Worm (Caenorhabditis elegans) whole organism, young adult: ENCODE results near the gene M60.4.

ENCODE experiments used
- B0035.1 ChIP-seq: sonication (generic microtip); optimal IDR thresholded peaks from 2 replicates; lab custom pipeline; 2016; ENCODE audit warnings: missing genetic modification characterization, mild to moderate bottlenecking, missing compliant biosample characterization, missing genotype, missing genetic modification reagents
- B0336.3 ChIP-seq: fragments of 200-800 bp; sonication (Bioruptor generic); IDR thresholded peaks from 2 replicates; pipeline ENCODE4 v1.3.6; 2022; ENCODE audit warnings: missing genetic modification characterization, missing compliant biosample characterization
- C06A6.2 ChIP-seq: fragments of 200-800 bp; sonication (Bioruptor generic); conservative IDR thresholded peaks from 2 replicates; pipeline ENCODE4 v1.3.6; 2022; ENCODE audit warnings: missing genetic modification characterization, missing compliant biosample characterization
- D2030.7 ChIP-seq: fragments of 200-800 bp; sonication (Bioruptor generic); IDR thresholded peaks from 2 replicates; pipeline ENCODE4 v1.3.6; 2022; ENCODE audit warnings: missing genetic modification reagents, missing genetic modification characterization, missing compliant biosample characterization
- F22D6.2 ChIP-seq: sonication (generic microtip); optimal IDR thresholded peaks from 2 replicates; lab custom pipeline; 2016; ENCODE audit warnings: mild to moderate bottlenecking, missing genetic modification characterization, missing compliant biosample characterization
- K12H6.12 ChIP-seq: fragments of 200-800 bp; sonication (Bioruptor generic); optimal IDR thresholded peaks from 2 replicates; lab custom pipeline; 2018; ENCODE audit warnings: mild to moderate bottlenecking, missing genetic modification characterization, missing compliant biosample characterization
- Y67H2A.10 ChIP-seq: fragments of 200-800 bp; sonication (Bioruptor generic); conservative IDR thresholded peaks from 2 replicates; pipeline ENCODE4 v1.3.6; 2022; ENCODE audit warnings: missing genetic modification reagents, missing genetic modification characterization, missing compliant biosample characterization
- Y79H2A.3 ChIP-seq: fragments of 200-800 bp; sonication (Bioruptor generic); conservative IDR thresholded peaks from 2 replicates; pipeline ENCODE4 v1.3.6; 2022; ENCODE audit warnings: missing genetic modification reagents, missing genetic modification characterization, missing compliant biosample characterization
- atf-7 ChIP-seq: sonication (generic microtip); optimal IDR thresholded peaks from 2 replicates; lab custom pipeline; 2017; ENCODE audit warnings: mild to moderate bottlenecking, missing genetic modification characterization, missing compliant biosample characterization
- attf-5 ChIP-seq: fragments of 200-800 bp; sonication (Bioruptor generic); optimal IDR thresholded peaks from 2 replicates; lab custom pipeline; 2018; ENCODE audit warnings: mild to moderate bottlenecking, missing genetic modification characterization, missing compliant biosample characterization
- cebp-1 ChIP-seq, 2 experiments: fragments of 200-800 bp in 1 of 2; sonication (Bioruptor generic) in 1 of 2; sonication (generic microtip) in 1 of 2; IDR thresholded peaks in 1 of 2; optimal IDR thresholded peaks in 1 of 2; 2 replicates each; pipeline versions ENCODE4 v1.3.6 to Lab custom; 2017 to 2022; ENCODE audit warnings: missing compliant biosample characterization in 2 of 2, missing genetic modification characterization in 2 of 2, mild to moderate bottlenecking in 1 of 2, missing genetic modification reagents in 1 of 2, moderate library complexity in 1 of 2
- ceh-27 ChIP-seq: fragments of 200-800 bp; sonication (Bioruptor generic); optimal IDR thresholded peaks from 2 replicates; lab custom pipeline; 2018; ENCODE audit warnings: mild to moderate bottlenecking, missing genetic modification characterization, moderate library complexity, missing compliant biosample characterization
- chd-7 ChIP-seq: sonication (generic microtip); optimal IDR thresholded peaks from 2 replicates; lab custom pipeline; 2016; ENCODE audit warnings: mild to moderate bottlenecking, missing genetic modification characterization, moderate library complexity, missing compliant biosample characterization
- dox-1 ChIP-seq: fragments of 200-800 bp; sonication (Bioruptor generic); IDR thresholded peaks from 2 replicates; pipeline ENCODE4 v1.3.6; 2022; ENCODE audit warnings: missing genetic modification reagents, missing genetic modification characterization, missing compliant biosample characterization
- efl-1 ChIP-seq: fragments of 150-350 bp; optimal IDR thresholded peaks from 2 replicates; lab custom pipeline; 2014; ENCODE audit warnings: missing biosample characterization, missing genetic modification reagents, missing genetic modification characterization
- egl-44 ChIP-seq: fragments of 200-800 bp; sonication (Bioruptor generic); IDR thresholded peaks from 2 replicates; pipeline ENCODE4 v1.3.6; 2022; ENCODE audit warnings: missing genetic modification reagents, missing genetic modification characterization, missing compliant biosample characterization
- ekl-4 ChIP-seq: fragments of 200-800 bp; sonication (Bioruptor generic); IDR thresholded peaks from 2 replicates; pipeline ENCODE4 v1.3.6; 2022; ENCODE audit warnings: missing genetic modification reagents, missing genetic modification characterization, missing compliant biosample characterization
- fkh-3 ChIP-seq: sonication (generic microtip); optimal IDR thresholded peaks from 2 replicates; lab custom pipeline; 2016; ENCODE audit warnings: mild to moderate bottlenecking, missing genetic modification characterization, missing compliant biosample characterization
- gei-17 ChIP-seq: fragments of 200-800 bp; sonication (Bioruptor generic); optimal IDR thresholded peaks from 2 replicates; lab custom pipeline; 2018; ENCODE audit warnings: mild to moderate bottlenecking, missing genetic modification characterization, missing compliant biosample characterization
- hmg-1.2 ChIP-seq: fragments of 200-800 bp; sonication (Bioruptor generic); IDR thresholded peaks from 2 replicates; pipeline ENCODE4 v1.3.6; 2022; ENCODE audit warnings: missing genetic modification reagents, missing genetic modification characterization, missing compliant biosample characterization
- hrde-1 ChIP-seq: sonication (generic microtip); optimal IDR thresholded peaks from 2 replicates; lab custom pipeline; 2016; ENCODE audit warnings: missing genetic modification characterization, mild to moderate bottlenecking, missing compliant biosample characterization, moderate library complexity, missing genotype, missing genetic modification reagents, borderline replicate concordance
- lin-26 ChIP-seq: fragments of 200-800 bp; sonication (Bioruptor generic); IDR thresholded peaks from 2 replicates; pipeline ENCODE4 v1.3.6; 2022; ENCODE audit warnings: missing genetic modification reagents, missing genetic modification characterization, missing compliant biosample characterization
- lin-40 ChIP-seq: sonication (generic microtip); optimal IDR thresholded peaks from 2 replicates; lab custom pipeline; 2016; ENCODE audit warnings: missing genetic modification characterization, mild to moderate bottlenecking, missing compliant biosample characterization, missing genotype, missing genetic modification reagents
- lsl-1 ChIP-seq: fragments of 200-800 bp; sonication (Bioruptor generic); optimal IDR thresholded peaks from 2 replicates; lab custom pipeline; 2018; ENCODE audit warnings: mild to moderate bottlenecking, missing genetic modification characterization, moderate library complexity, missing compliant biosample characterization
- madf-8 ChIP-seq: fragments of 200-800 bp; sonication (Bioruptor generic); conservative IDR thresholded peaks from 2 replicates; pipeline ENCODE4 v1.3.6; 2022; ENCODE audit warnings: missing genetic modification reagents, missing genetic modification characterization, missing compliant biosample characterization
- mel-28 ChIP-seq: sonication (generic microtip); optimal IDR thresholded peaks from 2 replicates; lab custom pipeline; 2016; ENCODE audit warnings: borderline replicate concordance, mild to moderate bottlenecking, missing genetic modification characterization, missing compliant biosample characterization
- nfya-1 ChIP-seq: sonication (generic microtip); optimal IDR thresholded peaks from 2 replicates; lab custom pipeline; 2017; ENCODE audit warnings: antibody characterized with exemption, missing compliant biosample characterization, missing genetic modification characterization, borderline replicate concordance; ENCODE audit not compliant: insufficient read depth
- nfyb-1 ChIP-seq: fragments of 200-800 bp; sonication (Bioruptor generic); IDR thresholded peaks from 2 replicates; pipeline ENCODE4 v1.3.6; 2022; ENCODE audit warnings: missing genetic modification reagents, missing genetic modification characterization, missing compliant biosample characterization
- pbrm-1 ChIP-seq: fragments of 200-800 bp; sonication (Bioruptor generic); IDR thresholded peaks from 2 replicates; pipeline ENCODE4 v1.3.6; 2022; ENCODE audit warnings: missing genetic modification reagents, missing genetic modification characterization, missing compliant biosample characterization
- pha-4 ChIP-seq: fragments of 150-350 bp; sonication (generic microtip); optimal IDR thresholded peaks from 2 replicates; lab custom pipeline; 2014; ENCODE audit warnings: missing biosample characterization, missing genetic modification reagents, missing genetic modification characterization
- rcor-1 ChIP-seq: fragments of 200-800 bp; sonication (Bioruptor generic); IDR thresholded peaks from 2 replicates; pipeline ENCODE4 v1.3.6; 2022; ENCODE audit warnings: missing genetic modification reagents, missing genetic modification characterization, missing compliant biosample characterization
- sdz-38 ChIP-seq: sonication (generic microtip); optimal IDR thresholded peaks from 2 replicates; lab custom pipeline; 2016; ENCODE audit warnings: missing genotype, missing genetic modification characterization, missing compliant biosample characterization
- somi-1 ChIP-seq: fragments of 200-800 bp; sonication (Bioruptor generic); optimal IDR thresholded peaks from 2 replicates; lab custom pipeline; 2018; ENCODE audit warnings: mild to moderate bottlenecking, missing genetic modification characterization, missing compliant biosample characterization
- unc-62 ChIP-seq: fragments of 150-350 bp; optimal IDR thresholded peaks from 2 replicates; lab custom pipeline; 2014; ENCODE audit warnings: missing biosample characterization, missing genetic modification reagents, missing genetic modification characterization
- xnd-1 ChIP-seq: sonication (generic microtip); optimal IDR thresholded peaks from 2 replicates; lab custom pipeline; 2016; ENCODE audit warnings: missing genotype, missing genetic modification reagents, missing genetic modification characterization, missing compliant biosample characterization
- ztf-26 ChIP-seq: sonication (generic microtip); optimal IDR thresholded peaks from 2 replicates; lab custom pipeline; 2017; ENCODE audit warnings: missing genetic modification characterization, missing compliant biosample characterization

The M60.4 gene

DNA sequence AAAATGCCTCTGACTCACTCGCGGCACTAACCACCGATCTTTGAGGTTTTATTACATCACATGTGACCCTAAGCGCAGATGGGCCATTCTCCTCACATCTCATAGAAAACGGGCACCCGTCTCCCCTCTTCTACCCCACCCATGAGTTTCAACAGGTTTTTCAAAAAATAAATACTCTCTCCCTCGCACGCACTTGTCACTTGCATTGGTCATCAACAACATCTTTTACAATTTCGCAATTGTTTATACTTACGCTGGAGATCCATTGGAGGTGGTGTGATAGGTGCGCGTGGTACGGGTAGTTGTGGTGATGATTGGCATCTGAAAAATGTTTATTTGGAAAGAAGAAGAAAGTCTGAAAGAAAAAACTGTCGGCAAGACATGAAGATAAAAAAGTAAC lies at the start of gene M60.4:
Gene M60.4, minus strand, starts transcription at position 321 of the 400 bp plus-strand sequence.
- TF ChIP-seq hrde-1 (tag; lab: Kevin White, UChicago) (no peak), chd-7 (tag; lab: Kevin White, UChicago) (peak; percentile 21), lsl-1 (GFP tag; lab: Kevin White, UChicago) (no peak), ceh-27 (GFP tag; lab: Kevin White, UChicago) (peak; percentile 78), atf-7 (tag; lab: Kevin White, UChicago) (no peak), hmg-1.2 (GFP tag; lab: Robert Waterston, UW) (no peak), gei-17 (no peak), cebp-1 (GFP tag; IDR thresholded peaks at IDR 0.05; lab: Robert Waterston, UW) (peak; percentile 95), cebp-1 (tag; optimal IDR thresholded peaks at IDR 0.05; lab: Kevin White, UChicago) (peak; percentile 98), Y67H2A.10 (GFP tag; lab: Robert Waterston, UW) (no peak), attf-5 (GFP tag; lab: Kevin White, UChicago) (peak; percentile 26), unc-62 (GFP tag; lab: Kevin White, UChicago) (peak; percentile 80), nfyb-1 (GFP tag; lab: Robert Waterston, UW) (0 out of 2 replicates have a peak, but pooled peaks have one; percentile 23), D2030.7 (no peak), pbrm-1 (GFP tag; lab: Robert Waterston, UW) (0 out of 2 replicates have a peak, but pooled peaks have one; percentile 40), efl-1 (GFP tag; lab: Kevin White, UChicago) (no peak), mel-28 (tag; lab: Kevin White, UChicago) (no peak), fkh-3 (tag; lab: Kevin White, UChicago) (no peak), egl-44 (GFP tag; lab: Robert Waterston, UW) (0 out of 2 replicates have a peak, but pooled peaks have one; percentile 29), nfya-1 (tag; lab: Kevin White, UChicago) (no peak), ztf-26 (peak; percentile 48), somi-1 (GFP tag; lab: Kevin White, UChicago) (peak; percentile 81), pha-4 (tag; lab: Kevin White, UChicago) (no peak), rcor-1 (no peak), ekl-4 (GFP tag; lab: Robert Waterston, UW) (no peak), C06A6.2 (peak; percentile 55), B0035.1 (no peak), B0336.3 (GFP tag; lab: Robert Waterston, UW) (peak; percentile 63; the same call in 1 of the 2 replicates), lin-40 (tag; lab: Kevin White, UChicago) (peak; percentile 22), dox-1 (GFP tag; lab: Robert Waterston, UW) (0 out of 2 replicates have a peak, but pooled peaks have one; percentile 27), madf-8 (GFP tag; lab: Robert Waterston, UW) (no peak), lin-26 (0 out of 2 replicates have a peak, but pooled peaks have one; percentile 65), K12H6.12 (tag; lab: Kevin White, UChicago) (peak; percentile 38)

ce11 chrX:8285169-8285796 lies 49.2 kb upstream of the M60.4 start, which contains the start of the genes fis-2 and F13B9.2:
fis-2 (minus strand) TSS chrX:8285219.
F13B9.2 (plus strand) TSS chrX:8285683.
- TF ChIP-seq Y79H2A.3 (no peak), F22D6.2 (no peak), xnd-1 (tag; lab: Kevin White, UChicago) (no peak), cebp-1 (GFP tag; IDR thresholded peaks at IDR 0.05; lab: Robert Waterston, UW) (no peak), cebp-1 (tag; optimal IDR thresholded peaks at IDR 0.05; lab: Kevin White, UChicago) (no peak), sdz-38 (tag; lab: Kevin White, UChicago) (no peak), nfya-1 (tag; lab: Kevin White, UChicago) (no peak), lin-26 (no peak)
